Fruit fly (Drosophila melanogaster) whole organism, prepupa: ENCODE data around the gene CG3081.

ENCODE experiments used
- CG10631 ChIP-seq: fragments of 200-800 bp; sonication (Bioruptor generic); optimal IDR thresholded peaks from 2 replicates; lab custom pipeline; 2016; ENCODE audit warnings: missing biosample characterization, missing genetic modification characterization
- CG11294 ChIP-seq: fragments of 200-800 bp; sonication (Bioruptor generic); IDR thresholded peaks from 2 replicates; pipeline ENCODE4 v1.3.6; 2022; ENCODE audit warnings: missing biosample characterization, missing genetic modification characterization
- CG11762 ChIP-seq: fragments of 200-800 bp; sonication (Bioruptor generic); optimal IDR thresholded peaks from 3 replicates; lab custom pipeline; 2016; ENCODE audit warnings: missing biosample characterization, missing genetic modification characterization; ENCODE audit not compliant: insufficient read depth
- CG11902 ChIP-seq: fragments of 200-800 bp; sonication (Bioruptor generic); optimal IDR thresholded peaks from 3 replicates; lab custom pipeline; 2016; ENCODE audit warnings: missing biosample characterization, missing genetic modification characterization
- CG15336 ChIP-seq: fragments of 200-800 bp; sonication (Bioruptor generic); IDR thresholded peaks from 2 replicates; pipeline ENCODE4 v1.3.6; 2022; ENCODE audit warnings: missing biosample characterization, missing genetic modification characterization
- CG16779 ChIP-seq: fragments of 200-800 bp; sonication (Bioruptor generic); optimal IDR thresholded peaks from 3 replicates; lab custom pipeline; 2017; ENCODE audit warnings: missing biosample characterization, mild to moderate bottlenecking, missing genetic modification characterization
- CG3032 ChIP-seq: fragments of 200-800 bp; optimal IDR thresholded peaks from 2 replicates; lab custom pipeline; 2019; ENCODE audit warnings: missing biosample characterization, mild to moderate bottlenecking, missing genetic modification characterization, moderate library complexity
- CG31627 ChIP-seq: fragments of 200-800 bp; sonication (Bioruptor generic); optimal IDR thresholded peaks from 3 replicates; lab custom pipeline; 2016; ENCODE audit warnings: missing biosample characterization, missing genetic modification characterization
- CG32006 ChIP-seq: fragments of 200-800 bp; sonication (Bioruptor generic); optimal IDR thresholded peaks from 3 replicates; lab custom pipeline; 2017; ENCODE audit warnings: missing biosample characterization, mild to moderate bottlenecking, missing genetic modification characterization
- CG6163 ChIP-seq: fragments of 200-800 bp; sonication (Bioruptor generic); IDR thresholded peaks from 3 replicates; pipeline ENCODE4 v1.3.6; 2022; ENCODE audit warnings: missing biosample characterization, missing genetic modification characterization
- CG6276 ChIP-seq: fragments of 200-800 bp; sonication (Bioruptor generic); optimal IDR thresholded peaks from 2 replicates; lab custom pipeline; 2017; ENCODE audit warnings: missing biosample characterization, mild to moderate bottlenecking, missing genetic modification characterization
- CG6792 ChIP-seq: fragments of 200-800 bp; sonication (Bioruptor generic); optimal IDR thresholded peaks from 3 replicates; lab custom pipeline; 2016; ENCODE audit warnings: missing biosample characterization, missing genetic modification characterization
- CG6808 ChIP-seq: fragments of 200-800 bp; sonication (Bioruptor generic); optimal IDR thresholded peaks from 3 replicates; lab custom pipeline; 2017; ENCODE audit warnings: missing biosample characterization, missing genetic modification characterization, mild to moderate bottlenecking, moderate library complexity, missing genetic modification reagents
- CG6854 ChIP-seq: fragments of 200-800 bp; sonication (Bioruptor generic); optimal IDR thresholded peaks from 2 replicates; lab custom pipeline; 2017; ENCODE audit warnings: missing biosample characterization, mild to moderate bottlenecking, missing genetic modification characterization
- CG9139 ChIP-seq: fragments of 200-800 bp; sonication (Bioruptor generic); optimal IDR thresholded peaks from 3 replicates; lab custom pipeline; 2017; ENCODE audit warnings: missing biosample characterization, mild to moderate bottlenecking, missing genetic modification characterization
- Eip75B ChIP-seq: fragments of 200-800 bp; sonication (Bioruptor generic); optimal IDR thresholded peaks from 3 replicates; lab custom pipeline; 2016; ENCODE audit warnings: missing biosample characterization, missing genetic modification characterization
- Eip78C ChIP-seq: fragments of 200-800 bp; sonication (Bioruptor generic); peaks from one replicate; lab custom pipeline; 2016; ENCODE audit warnings: missing biosample characterization, missing genetic modification characterization
- Eip93F ChIP-seq: fragments of 200-800 bp; sonication (Bioruptor generic); optimal IDR thresholded peaks from 2 replicates; lab custom pipeline; 2016; ENCODE audit warnings: missing biosample characterization, mild to moderate bottlenecking, missing genetic modification characterization
- Ets21C ChIP-seq: fragments of 200-800 bp; sonication (Bioruptor generic); optimal IDR thresholded peaks from 3 replicates; lab custom pipeline; 2016; ENCODE audit warnings: missing biosample characterization, missing genetic modification characterization
- Hr39 ChIP-seq: fragments of 200-800 bp; sonication (Bioruptor generic); optimal IDR thresholded peaks from 2 replicates; lab custom pipeline; 2016; ENCODE audit warnings: missing biosample characterization, missing genetic modification characterization
- Hr4 ChIP-seq: fragments of 200-800 bp; sonication (Bioruptor generic); optimal IDR thresholded peaks from 3 replicates; lab custom pipeline; 2016; ENCODE audit warnings: missing biosample characterization, missing genetic modification characterization
- Lpt ChIP-seq: fragments of 200-800 bp; sonication (Bioruptor generic); optimal IDR thresholded peaks from 3 replicates; lab custom pipeline; 2016; ENCODE audit warnings: missing biosample characterization, missing genetic modification characterization
- Met ChIP-seq: fragments of 200-800 bp; sonication (Bioruptor generic); optimal IDR thresholded peaks from 3 replicates; lab custom pipeline; 2016; ENCODE audit warnings: missing biosample characterization, missing genetic modification characterization
- Smox ChIP-seq: fragments of 200-800 bp; sonication (Bioruptor generic); optimal IDR thresholded peaks from 3 replicates; lab custom pipeline; 2016; ENCODE audit warnings: missing biosample characterization, missing genetic modification characterization
- Sox15 ChIP-seq: fragments of 200-800 bp; sonication (Bioruptor generic); optimal IDR thresholded peaks from 3 replicates; lab custom pipeline; 2016; ENCODE audit warnings: missing biosample characterization, missing genetic modification characterization
- acj6 ChIP-seq: fragments of 200-800 bp; sonication (Bioruptor generic); optimal IDR thresholded peaks from 3 replicates; lab custom pipeline; 2016; ENCODE audit warnings: missing biosample characterization, missing genetic modification characterization
- cyc ChIP-seq: fragments of 200-800 bp; sonication (Bioruptor generic); optimal IDR thresholded peaks from 3 replicates; lab custom pipeline; 2016; ENCODE audit warnings: missing biosample characterization, missing genetic modification characterization
- dac ChIP-seq: fragments of 200-800 bp; sonication (Bioruptor generic); optimal IDR thresholded peaks from 2 replicates; lab custom pipeline; 2017; ENCODE audit warnings: missing biosample characterization, mild to moderate bottlenecking, missing genetic modification characterization
- dsx ChIP-seq: fragments of 200-800 bp; optimal IDR thresholded peaks from 3 replicates; lab custom pipeline; 2019; ENCODE audit warnings: missing biosample characterization, mild to moderate bottlenecking, missing genetic modification characterization, moderate library complexity; ENCODE audit not compliant: poor library complexity, severe bottlenecking
- eg ChIP-seq: fragments of 200-800 bp; sonication (Bioruptor generic); IDR thresholded peaks from 3 replicates; pipeline ENCODE4 v1.3.6; 2022; ENCODE audit warnings: missing biosample characterization, missing genetic modification characterization
- esn ChIP-seq: fragments of 200-800 bp; sonication (Bioruptor generic); optimal IDR thresholded peaks from 2 replicates; lab custom pipeline; 2016; ENCODE audit warnings: missing biosample characterization, mild to moderate bottlenecking, missing genetic modification characterization, moderate library complexity
- fd59A ChIP-seq: fragments of 200-800 bp; sonication (Bioruptor generic); optimal IDR thresholded peaks from 2 replicates; lab custom pipeline; 2017; ENCODE audit warnings: missing biosample characterization, mild to moderate bottlenecking, missing genetic modification characterization, missing genetic modification reagents
- fkh ChIP-seq: fragments of 200-800 bp; sonication (Bioruptor generic); optimal IDR thresholded peaks from 3 replicates; lab custom pipeline; 2017; ENCODE audit warnings: missing biosample characterization, mild to moderate bottlenecking, missing genetic modification characterization, moderate library complexity
- net ChIP-seq: fragments of 200-800 bp; sonication (Bioruptor generic); optimal IDR thresholded peaks from 3 replicates; lab custom pipeline; 2016; ENCODE audit warnings: missing biosample characterization, missing genetic modification characterization
- pdm3 ChIP-seq: fragments of 200-800 bp; sonication (Bioruptor generic); optimal IDR thresholded peaks from 3 replicates; lab custom pipeline; 2016; ENCODE audit warnings: missing biosample characterization, missing genetic modification characterization
- spab ChIP-seq: fragments of 200-800 bp; sonication (Bioruptor generic); optimal IDR thresholded peaks from 2 replicates; lab custom pipeline; 2017; ENCODE audit warnings: missing biosample characterization, mild to moderate bottlenecking, missing genetic modification characterization, missing genetic modification reagents
- ss ChIP-seq, 2 experiments: fragments of 200-800 bp; sonication (Bioruptor generic); optimal IDR thresholded peaks; 2 replicates in 1 of 2; 3 replicates in 1 of 2; lab custom pipeline; 2017 to 2018; ENCODE audit warnings: mild to moderate bottlenecking in 2 of 2, missing biosample characterization in 2 of 2, missing genetic modification characterization in 2 of 2, moderate library complexity in 1 of 2
- svp ChIP-seq: fragments of 200-800 bp; sonication (Bioruptor generic); peaks from one replicate; lab custom pipeline; 2016; ENCODE audit warnings: missing biosample characterization, missing genetic modification characterization
- vri ChIP-seq: fragments of 200-800 bp; sonication (Bioruptor generic); optimal IDR thresholded peaks from 3 replicates; lab custom pipeline; 2016; ENCODE audit warnings: missing biosample characterization, mild to moderate bottlenecking, missing genetic modification characterization

Gene CG3081

DNA sequence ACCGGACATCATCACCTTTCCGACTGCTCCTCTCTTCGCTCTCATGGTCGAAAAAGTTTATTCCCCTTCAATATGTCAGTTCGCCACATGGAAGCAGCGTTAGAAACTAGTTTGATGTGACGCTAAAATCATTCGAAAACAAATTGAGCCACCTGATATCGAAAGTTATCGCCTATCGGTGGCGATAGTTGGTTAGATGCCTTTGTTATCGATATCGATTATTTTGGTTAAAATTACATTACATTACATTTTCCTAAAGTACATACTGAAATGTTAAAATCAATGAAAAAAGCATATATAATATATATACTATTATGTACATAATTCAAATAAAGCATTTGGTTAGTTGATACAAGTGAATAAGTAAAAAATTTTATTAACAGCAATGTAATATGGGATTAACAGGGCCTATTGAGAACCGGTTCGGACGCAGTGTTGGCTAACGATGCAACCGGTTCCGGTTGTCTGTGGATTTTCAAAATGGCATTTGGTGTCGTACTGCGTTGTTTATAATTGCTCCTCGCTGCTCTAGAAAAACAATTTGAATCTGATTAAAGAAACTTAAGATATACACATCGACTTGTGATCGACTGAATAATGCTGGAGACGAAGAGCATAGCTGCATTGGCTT lies 7.8 kb downstream of the CG3081 start, which contains the start of the genes Alms1a and pon:
Gene Alms1a, minus strand, starts transcription at position 149 of the 631 bp plus-strand sequence.
Gene pon, plus strand, starts transcription at position 463 of the 631 bp plus-strand sequence.
- TF ChIP-seq CG6163: no peak
- peak; percentile 15 for TF ChIP-seq esn
- TF ChIP-seq CG6808 (GFP tag; lab: Kevin White, UChicago): peak; percentile 46

- no peak for TF ChIP-seq Sox15 (GFP tag; lab: Kevin White, UChicago)
- no peak for TF ChIP-seq CG31627
- TF ChIP-seq dac (GFP tag; lab: Kevin White, UChicago): no peak
- no peak for TF ChIP-seq CG11294
- no peak for TF ChIP-seq acj6 (GFP tag; lab: Kevin White, UChicago)
- no peak for TF ChIP-seq CG11762 (GFP tag; lab: Kevin White, UChicago)
- TF ChIP-seq ss (GFP tag; optimal IDR thresholded peaks at IDR 0.05; lab: Kevin White, UChicago): no peak
- TF ChIP-seq Smox (GFP tag; lab: Kevin White, UChicago): no peak
- no peak for TF ChIP-seq Hr4 (GFP tag; lab: Kevin White, UChicago)
- TF ChIP-seq fkh (GFP tag; lab: Kevin White, UChicago): no peak
- no peak for TF ChIP-seq CG6854 (GFP tag; lab: Kevin White, UChicago)
- no peak for TF ChIP-seq fd59A (GFP tag; lab: Kevin White, UChicago)
- no peak for TF ChIP-seq Eip75B (GFP tag; lab: Kevin White, UChicago)
- no peak for TF ChIP-seq Met (GFP tag; lab: Kevin White, UChicago)
- TF ChIP-seq Eip93F: no peak
- no peak for TF ChIP-seq spab (GFP tag; lab: Kevin White, UChicago)
- TF ChIP-seq CG32006 (GFP tag; lab: Kevin White, UChicago): no peak
- TF ChIP-seq CG16779 (tag; lab: Kevin White, UChicago): no peak
These were observed 13.0 kb downstream of the CG3081 start, which contains the start of gene Alms1b for dm6 chrX:4630836-4631235. Gene Alms1b (minus strand): TSS chrX:4630936.

DNA sequence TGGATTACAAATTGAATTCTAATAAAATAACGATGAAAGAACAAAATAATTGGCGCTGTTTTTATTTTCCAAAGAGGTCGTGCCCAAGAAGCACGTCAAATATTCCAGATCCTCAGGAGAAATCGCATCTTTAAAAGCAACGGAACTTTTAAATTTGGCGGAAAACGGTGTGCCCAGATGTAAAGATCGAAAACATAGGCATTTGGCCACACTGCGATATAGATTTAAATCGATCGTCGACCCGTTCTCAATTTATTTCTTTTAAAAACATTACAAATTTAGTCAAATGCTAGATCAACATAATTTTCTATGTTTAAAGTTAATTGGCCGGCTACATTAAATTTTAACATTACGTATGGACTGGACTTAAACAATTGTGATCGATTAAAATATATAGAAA lies 16.6 kb downstream of the CG3081 start:
- TF ChIP-seq Eip78C (GFP tag; lab: Kevin White, UChicago) (peak; percentile 40), CG9139 (GFP tag; lab: Kevin White, UChicago) (no peak), CG6808 (GFP tag; lab: Kevin White, UChicago) (no peak)
- TF ChIP-seq, all 60 proteins: peak for 1

dm6 chrX:4618869-4619268 lies 24.9 kb downstream of the CG3081 start:
- TF ChIP-seq CG15336 (GFP tag; lab: Robert Waterston, UW) (no peak), pdm3 (GFP tag; lab: Kevin White, UChicago) (no peak), svp (GFP tag; lab: Kevin White, UChicago) (peak; percentile 38), acj6 (GFP tag; lab: Kevin White, UChicago) (no peak), Lpt (GFP tag; lab: Kevin White, UChicago) (no peak), Eip93F (no peak), vri (GFP tag; lab: Kevin White, UChicago) (peak; percentile 6), CG31627 (no peak)

DNA sequence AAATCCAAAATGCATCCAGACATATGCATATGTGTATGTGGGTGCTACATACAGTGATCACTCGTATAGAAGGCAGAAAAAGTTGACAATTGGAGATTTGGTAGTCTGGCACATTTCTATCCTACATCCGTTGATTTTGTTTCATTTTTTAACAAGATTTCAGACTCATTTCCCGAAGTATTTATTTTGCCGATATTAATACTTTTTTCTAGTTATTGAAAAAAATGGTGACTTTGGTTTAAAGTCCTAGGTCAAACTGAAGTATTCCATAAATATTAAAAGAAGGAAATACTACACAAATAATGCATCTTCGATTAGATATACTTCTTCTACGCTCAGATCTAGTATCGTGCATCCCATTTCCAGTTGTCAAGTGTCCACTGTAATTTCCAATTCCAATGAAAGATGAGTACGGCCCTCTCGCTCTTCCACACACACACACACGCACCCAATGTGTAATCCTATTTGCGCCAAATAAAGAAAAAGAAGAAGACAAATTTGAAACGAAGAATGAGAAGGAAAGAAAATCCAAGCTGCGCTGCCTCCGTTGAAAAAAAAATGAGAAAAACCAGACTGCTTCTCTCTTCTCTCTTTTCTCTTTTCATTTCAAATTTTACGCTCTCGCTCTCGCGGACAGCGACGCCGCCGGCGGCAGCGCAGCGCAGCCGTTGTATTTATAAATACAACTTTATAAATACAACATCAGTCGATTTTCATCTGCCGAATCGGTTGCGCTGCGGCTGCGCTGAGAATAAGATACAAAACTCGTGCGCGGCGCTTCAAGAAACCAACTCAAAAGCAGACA lies 26.7 kb downstream of the CG3081 start, which contains the start of gene peb:
Gene peb, plus strand, starts transcription at position 700 of the 805 bp plus-strand sequence.
- no peak for TF ChIP-seq CG3032 (tag; lab: Kevin White, UChicago)
- peak; percentile 47 for TF ChIP-seq CG6276
- peak; percentile 61 for TF ChIP-seq Met (GFP tag; lab: Kevin White, UChicago)
- no peak for TF ChIP-seq CG6808 (GFP tag; lab: Kevin White, UChicago)
- peak; percentile 47 for TF ChIP-seq Smox (GFP tag; lab: Kevin White, UChicago)
- peak; percentile 22 for TF ChIP-seq CG9139 (GFP tag; lab: Kevin White, UChicago)
- no peak for TF ChIP-seq CG10631 (GFP tag; lab: Kevin White, UChicago)
- peak; percentile 63 for TF ChIP-seq Hr39
- TF ChIP-seq Eip93F: no peak
- no peak for TF ChIP-seq vri (GFP tag; lab: Kevin White, UChicago)
- TF ChIP-seq net (GFP tag; lab: Kevin White, UChicago): no peak
- TF ChIP-seq fd59A (GFP tag; lab: Kevin White, UChicago): no peak
- peak; percentile 64; the same call in 2 of the 3 replicates for TF ChIP-seq eg (GFP tag; lab: Robert Waterston, UW)
- TF ChIP-seq CG11294: no peak
- peak; percentile 50 for TF ChIP-seq cyc (GFP tag; lab: Kevin White, UChicago)
- TF ChIP-seq Eip75B (GFP tag; lab: Kevin White, UChicago): peak; percentile 56
- peak; percentile 55 to 67 for TF ChIP-seq ss (GFP tag; optimal IDR thresholded peaks at IDR 0.05; lab: Kevin White, UChicago)
- TF ChIP-seq CG6792 (GFP tag; lab: Kevin White, UChicago): peak; percentile 19
- TF ChIP-seq Ets21C: peak; percentile 44
- peak; percentile 14 for TF ChIP-seq dsx (GFP tag; lab: Kevin White, UChicago)
- peak; percentile 40 for TF ChIP-seq fkh (GFP tag; lab: Kevin White, UChicago)
- TF ChIP-seq CG11902 (GFP tag; lab: Kevin White, UChicago): no peak
- TF ChIP-seq CG11762 (GFP tag; lab: Kevin White, UChicago): no peak
